Worm (Caenorhabditis elegans) whole organism, mixed stage, embryonic: ENCODE measurements around the gene rocf-1.

ENCODE experiments used
- blmp-1 ChIP-seq: fragments of 150-350 bp; optimal IDR thresholded peaks from 2 replicates; lab custom pipeline; 2014; ENCODE audit warnings: missing biosample characterization, missing genetic modification characterization
- elt-3 ChIP-seq: fragments of 150-350 bp; optimal IDR thresholded peaks from 2 replicates; lab custom pipeline; 2014; ENCODE audit warnings: missing biosample characterization, missing genetic modification characterization
- lin-13 ChIP-seq: fragments of 150-350 bp; optimal IDR thresholded peaks from 2 replicates; lab custom pipeline; 2014; ENCODE audit warnings: missing biosample characterization, missing genetic modification characterization
- lsy-2 ChIP-seq: fragments of 150-350 bp; optimal IDR thresholded peaks from 2 replicates; lab custom pipeline; 2014; ENCODE audit warnings: missing biosample characterization, missing genetic modification characterization
- mab-5 ChIP-seq: fragments of 150-350 bp; optimal IDR thresholded peaks from 2 replicates; lab custom pipeline; 2014; ENCODE audit warnings: missing biosample characterization, missing genetic modification characterization
- pha-4 ChIP-seq: fragments of 150-350 bp; optimal IDR thresholded peaks from 2 replicates; lab custom pipeline; 2018; ENCODE audit warnings: missing biosample characterization, missing genetic modification reagents, missing genetic modification characterization
- snpc-4 ChIP-seq: fragments of 150-350 bp; optimal IDR thresholded peaks from 2 replicates; lab custom pipeline; 2014; ENCODE audit warnings: missing biosample characterization, missing genetic modification characterization
- ztf-11 ChIP-seq: fragments of 150-350 bp; optimal IDR thresholded peaks from 2 replicates; lab custom pipeline; 2014; ENCODE audit warnings: missing biosample characterization, missing genetic modification characterization

ce11 chrV:15434647-15435046 is 29.7 kb downstream of the rocf-1 start:
- TF ChIP-seq ztf-11 (tag; lab: Kevin White, UChicago) (no peak), lsy-2 (tag; lab: Kevin White, UChicago) (no peak), snpc-4 (tag; lab: Kevin White, UChicago) (no peak), mab-5 (no peak), pha-4 (tag; lab: Kevin White, UChicago) (no peak), blmp-1 (no peak), elt-3 (tag; lab: Kevin White, UChicago) (no peak), lin-13 (tag; lab: Kevin White, UChicago) (no peak)
